Fruit fly (Drosophila melanogaster) whole organism: Measurements from ENCODE around the gene CG13907.

Experiments
- pan ChIP-seq: fragments of >200 bp; optimal IDR thresholded peaks from 2 replicates; lab custom pipeline; 2017
- psq ChIP-seq: fragments of >200 bp; optimal IDR thresholded peaks from 2 replicates; lab custom pipeline; 2017

DNA sequence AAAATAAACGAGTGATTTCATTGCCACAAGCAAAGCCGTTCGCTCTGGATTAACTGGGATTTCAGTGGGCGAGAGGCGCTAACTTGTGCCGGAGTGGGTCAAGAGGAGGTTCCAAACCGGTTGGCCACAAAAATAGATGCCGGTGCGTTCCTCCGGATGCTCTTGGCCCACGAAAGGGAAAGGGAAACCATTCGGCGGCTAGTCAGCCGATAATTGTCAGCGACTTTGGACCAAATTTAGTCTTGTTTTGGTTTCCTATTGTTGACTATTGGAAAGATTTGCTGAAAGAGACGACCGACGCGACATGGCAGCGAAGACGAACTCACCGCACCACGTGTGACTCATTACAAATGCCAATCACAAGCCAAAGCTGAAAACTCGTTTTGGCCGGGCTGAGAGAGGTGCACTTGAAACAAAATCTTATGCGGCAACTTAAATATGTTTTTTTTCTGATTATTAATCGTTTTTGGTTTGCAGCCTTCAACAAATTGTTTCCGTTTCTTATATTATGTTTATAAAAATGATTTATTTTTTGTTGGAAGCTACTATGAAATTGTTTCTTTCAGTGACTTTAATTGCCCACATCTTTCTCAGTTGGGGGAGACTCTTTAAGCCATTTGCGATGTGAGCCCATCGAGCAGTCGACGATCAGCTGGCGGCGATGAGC, 13.6 kb upstream of the CG13907 start, which contains the start of gene CG34056:
- TF ChIP-seq psq (lab: Kevin White, UChicago), result no peak
- no peak for TF ChIP-seq pan (lab: Kevin White, UChicago)
